Fruit fly (Drosophila melanogaster): ENCODE data around the gene CG34150.

CG34150 gene

dm6 chr3R:24768538-24769401 lies 45.3 kb upstream of the CG34150 start, which contains the start of gene CG13631 (continued):
- TF ChIP-seq CG43689 (GFP tag; IDR thresholded peaks at IDR 0.05), result 0 out of 2 replicates have a peak, but pooled peaks have one; percentile 32

- TF ChIP-seq CG3847 (GFP tag; IDR thresholded peaks at IDR 0.05) (peak; percentile 14; the same call in 1 of the 2 replicates), CG11456 (GFP tag; IDR thresholded peaks at IDR 0.05) (peak; percentile 26; the same call in 1 of the 3 replicates), CG3065 (GFP tag; optimal IDR thresholded peaks at IDR 0.05) (no peak), fd3F (GFP tag; optimal IDR thresholded peaks at IDR 0.05) (no peak), CG7963 (GFP tag; IDR thresholded peaks at IDR 0.05; ENCODE audit: partially characterized antibody) (no peak), bowl (GFP tag; IDR thresholded peaks at IDR 0.05) (no peak), Kr (GFP tag; optimal IDR thresholded peaks at IDR 0.05) (no peak), CG6254 (GFP tag; optimal IDR thresholded peaks at IDR 0.05) (no peak), toy (GFP tag; IDR thresholded peaks at IDR 0.05) (no peak), HLH3B (GFP tag; IDR thresholded peaks at IDR 0.05) (no peak), disco-r (GFP tag; optimal IDR thresholded peaks at IDR 0.05) (no peak), fd64A (GFP tag; optimal IDR thresholded peaks at IDR 0.05) (no peak), sug (tag; optimal IDR thresholded peaks at IDR 0.05) (no peak), sna (GFP tag; IDR thresholded peaks at IDR 0.05; ENCODE audit: partially characterized antibody) (0 out of 2 replicates have a peak, but pooled peaks have one; percentile 24), CG2116 (GFP tag; optimal IDR thresholded peaks at IDR 0.05) (no peak), YL-1 (GFP tag; optimal IDR thresholded peaks at IDR 0.05) (no peak), btn (GFP tag; optimal IDR thresholded peaks at IDR 0.05) (no peak), Hr39 (optimal IDR thresholded peaks at IDR 0.05) (peak; percentile 54), Mad (GFP tag; optimal IDR thresholded peaks at IDR 0.05) (no peak), CG3838 (GFP tag; optimal IDR thresholded peaks at IDR 0.05) (no peak), CG12744 (GFP tag; optimal IDR thresholded peaks at IDR 0.05) (no peak), slbo (GFP tag; IDR thresholded peaks at IDR 0.05) (0 out of 2 replicates have a peak, but pooled peaks have one; percentile 8), CkIIα-i1 (GFP tag; IDR thresholded peaks at IDR 0.05) (no peak), ATbp (GFP tag; optimal IDR thresholded peaks at IDR 0.05) (no peak), fu2 (GFP tag; optimal IDR thresholded peaks at IDR 0.05) (no peak), dimm (GFP tag; IDR thresholded peaks at IDR 0.05) (no peak), Dfd (GFP tag; optimal IDR thresholded peaks at IDR 0.05) (no peak), schlank (tag; optimal IDR thresholded peaks at IDR 0.05) (no peak), CG8388 (GFP tag; optimal IDR thresholded peaks at IDR 0.05) (no peak), Dbx (GFP tag; IDR thresholded peaks at IDR 0.05) (no peak), oc (tag; optimal IDR thresholded peaks at IDR 0.05) (no peak), Hr78 (GFP tag; optimal IDR thresholded peaks at IDR 0.05) (no peak), row (GFP tag; IDR thresholded peaks at IDR 0.05) (no peak), CG17802 (tag; optimal IDR thresholded peaks at IDR 0.05) (no peak), Ptx1 (GFP tag; IDR thresholded peaks at IDR 0.05) (no peak), CG13894 (tag; optimal IDR thresholded peaks at IDR 0.05) (no peak), CG15514 (GFP tag; optimal IDR thresholded peaks at IDR 0.05) (no peak), Lpt (GFP tag; optimal IDR thresholded peaks at IDR 0.05) (no peak), Sox102F (GFP tag; optimal IDR thresholded peaks at IDR 0.05) (no peak), B-H2 (GFP tag; optimal IDR thresholded peaks at IDR 0.05) (no peak), CG15073 (GFP tag; optimal IDR thresholded peaks at IDR 0.05) (no peak), CG1529 (GFP tag; optimal IDR thresholded peaks at IDR 0.05) (no peak), tup (GFP tag; optimal IDR thresholded peaks at IDR 0.05) (no peak), Oaz (GFP tag; IDR thresholded peaks at IDR 0.05) (no peak), crol (GFP tag; IDR thresholded peaks at IDR 0.05) (no peak), ewg (GFP tag; optimal IDR thresholded peaks at IDR 0.05) (no peak), sr (GFP tag; IDR thresholded peaks at IDR 0.05) (0 out of 3 replicates have a peak, but pooled peaks have one; percentile 33)
Measured at dm6 chr3R:24769601-24770000, 44.5 kb upstream of the CG34150 start.

Measured in whole organism, embryonic.